Worm (Caenorhabditis elegans) whole organism, L1 larva: ENCODE measurements around the gene Y41D4A.1.
A peak's percentile ranks its signal among the peaks of the same experiment; 100 is the strongest.

Experiments
- C16A3.4 ChIP-seq: fragments of 150-350 bp; optimal IDR thresholded peaks from 2 replicates; lab custom pipeline; 2014; ENCODE audit warnings: missing biosample characterization, missing genetic modification characterization
- F16B12.6 ChIP-seq: fragments of 150-350 bp; optimal IDR thresholded peaks from 2 replicates; lab custom pipeline; 2014; ENCODE audit warnings: missing biosample characterization, missing genetic modification characterization
- Y116A8C.19 ChIP-seq: sonication (generic microtip); optimal IDR thresholded peaks from 2 replicates; lab custom pipeline; 2016; ENCODE audit warnings: missing compliant biosample characterization, missing genetic modification characterization, borderline replicate concordance
- aly-2 ChIP-seq: fragments of 150-350 bp; optimal IDR thresholded peaks from 2 replicates; lab custom pipeline; 2014; ENCODE audit warnings: missing biosample characterization, missing genetic modification characterization
- ama-1 ChIP-seq: fragments of 150-350 bp; optimal IDR thresholded peaks from 2 replicates; lab custom pipeline; 2014
- ceh-63 ChIP-seq: fragments of 200-800 bp; sonication (Bioruptor generic); optimal IDR thresholded peaks from 2 replicates; lab custom pipeline; 2018; ENCODE audit warnings: mild to moderate bottlenecking, missing genetic modification characterization, missing compliant biosample characterization
- ceh-8 ChIP-seq: fragments of 200-800 bp; sonication (Bioruptor generic); optimal IDR thresholded peaks from 2 replicates; lab custom pipeline; 2018; ENCODE audit warnings: mild to moderate bottlenecking, missing genetic modification characterization, moderate library complexity, missing compliant biosample characterization
- ceh-90 ChIP-seq: sonication (generic microtip); optimal IDR thresholded peaks from 2 replicates; lab custom pipeline; 2016; ENCODE audit warnings: missing genetic modification characterization, missing compliant biosample characterization
- ces-1 ChIP-seq: fragments of 150-350 bp; optimal IDR thresholded peaks from 2 replicates; lab custom pipeline; 2014; ENCODE audit warnings: missing biosample characterization, missing genetic modification reagents, missing genetic modification characterization
- efl-3 ChIP-seq: fragments of 200-800 bp; sonication (Bioruptor generic); optimal IDR thresholded peaks from 2 replicates; lab custom pipeline; 2018; ENCODE audit warnings: mild to moderate bottlenecking, missing genetic modification characterization, missing compliant biosample characterization
- egl-13 ChIP-seq: sonication (generic microtip); optimal IDR thresholded peaks from 2 replicates; lab custom pipeline; 2016; ENCODE audit warnings: missing genotype, missing genetic modification reagents, missing genetic modification characterization, missing compliant biosample characterization
- elt-3 ChIP-seq, 6 experiments: fragments of 150-350 bp in 1 of 6; sonication (generic microtip); optimal IDR thresholded peaks; 2 replicates each; lab custom pipeline; 2017 to 2018; ENCODE audit warnings: missing biosample characterization in 6 of 6, missing genetic modification characterization in 6 of 6, inconsistent platforms in 1 of 6
- ets-5 ChIP-seq: fragments of 200-800 bp; sonication (Bioruptor generic); IDR thresholded peaks from 2 replicates; pipeline ENCODE4 v1.3.6; 2022; ENCODE audit warnings: missing genetic modification characterization, missing compliant biosample characterization
- fkh-10 ChIP-seq: sonication (generic microtip); optimal IDR thresholded peaks from 2 replicates; lab custom pipeline; 2017; ENCODE audit warnings: missing biosample characterization, missing genetic modification reagents, missing genetic modification characterization
- fkh-4 ChIP-seq: sonication (generic microtip); optimal IDR thresholded peaks from 2 replicates; lab custom pipeline; 2016; ENCODE audit warnings: missing compliant biosample characterization, missing genetic modification characterization, borderline replicate concordance
- fkh-8 ChIP-seq: sonication (generic microtip); optimal IDR thresholded peaks from 2 replicates; lab custom pipeline; 2016; ENCODE audit warnings: mild to moderate bottlenecking, missing genetic modification characterization, missing compliant biosample characterization
- fos-1 ChIP-seq: fragments of 150-350 bp; optimal IDR thresholded peaks from 2 replicates; lab custom pipeline; 2014; ENCODE audit warnings: missing biosample characterization, missing genetic modification characterization
- grh-1 ChIP-seq: fragments of 200-800 bp; sonication (Bioruptor generic); IDR thresholded peaks from 2 replicates; pipeline ENCODE4 v1.3.6; 2022; ENCODE audit warnings: missing genetic modification reagents, missing genetic modification characterization, missing compliant biosample characterization
- isw-1 ChIP-seq: fragments of 200-800 bp; sonication (Bioruptor generic); IDR thresholded peaks from 2 replicates; pipeline ENCODE4 v1.3.6; 2022; ENCODE audit warnings: missing genetic modification characterization, missing compliant biosample characterization
- lin-13 ChIP-seq: fragments of 150-350 bp; optimal IDR thresholded peaks from 2 replicates; lab custom pipeline; 2014; ENCODE audit warnings: missing biosample characterization, missing genetic modification reagents, missing genetic modification characterization
- lin-35 ChIP-seq, 2 experiments: fragments of 150-350 bp; optimal IDR thresholded peaks; 2 replicates each; lab custom pipeline; 2014; ENCODE audit warnings: missing biosample characterization in 2 of 2, missing genetic modification characterization in 2 of 2, missing genetic modification reagents in 2 of 2
- lin-39 ChIP-seq: fragments of 150-350 bp; optimal IDR thresholded peaks from 2 replicates; lab custom pipeline; 2014; ENCODE audit warnings: missing biosample characterization, missing genetic modification reagents, missing genetic modification characterization
- lir-3 ChIP-seq: sonication (generic microtip); optimal IDR thresholded peaks from 2 replicates; lab custom pipeline; 2016; ENCODE audit warnings: mild to moderate bottlenecking, missing genetic modification characterization, moderate library complexity, missing compliant biosample characterization; ENCODE audit not compliant: poor library complexity
- mab-9 ChIP-seq: fragments of 200-800 bp; sonication (Bioruptor generic); IDR thresholded peaks from 2 replicates; pipeline ENCODE4 v1.3.6; 2022; ENCODE audit warnings: missing genetic modification reagents, missing genetic modification characterization, missing compliant biosample characterization
- mdl-1 ChIP-seq, 2 experiments: fragments of 150-350 bp; optimal IDR thresholded peaks; 2 replicates each; lab custom pipeline; 2014 to 2017; ENCODE audit warnings: missing biosample characterization in 2 of 2, missing genetic modification characterization in 2 of 2, inconsistent platforms in 1 of 2
- nhr-237 ChIP-seq: fragments of 150-350 bp; optimal IDR thresholded peaks from 2 replicates; lab custom pipeline; 2014; ENCODE audit warnings: missing biosample characterization, missing genetic modification characterization
- nhr-47 ChIP-seq: sonication (generic microtip); optimal IDR thresholded peaks from 2 replicates; lab custom pipeline; 2016; ENCODE audit warnings: mild to moderate bottlenecking, missing genetic modification characterization, moderate library complexity, missing compliant biosample characterization
- nhr-76 ChIP-seq: sonication (generic microtip); optimal IDR thresholded peaks from 2 replicates; lab custom pipeline; 2017; ENCODE audit warnings: missing biosample characterization, missing genetic modification characterization
- nhr-85 ChIP-seq: sonication (generic microtip); peaks from one replicate; lab custom pipeline; 2016; ENCODE audit warnings: missing genetic modification characterization, inconsistent platforms, missing compliant biosample characterization
- pag-3 ChIP-seq: sonication (generic microtip); optimal IDR thresholded peaks from 2 replicates; lab custom pipeline; 2017; ENCODE audit warnings: missing genetic modification characterization, mild to moderate bottlenecking, missing compliant biosample characterization, antibody characterized with exemption, borderline replicate concordance; ENCODE audit not compliant: insufficient read depth
- pax-3 ChIP-seq: fragments of 200-800 bp; sonication (Bioruptor generic); optimal IDR thresholded peaks from 2 replicates; lab custom pipeline; 2018; ENCODE audit warnings: mild to moderate bottlenecking, missing genetic modification characterization, moderate library complexity, missing compliant biosample characterization
- skn-1 ChIP-seq: fragments of 150-350 bp; optimal IDR thresholded peaks from 2 replicates; lab custom pipeline; 2014; ENCODE audit warnings: missing biosample characterization, missing genetic modification characterization
- snpc-4 ChIP-seq: fragments of 150-350 bp; optimal IDR thresholded peaks from 2 replicates; lab custom pipeline; 2014; ENCODE audit warnings: missing biosample characterization, missing genetic modification characterization
- sup-37 ChIP-seq: fragments of 200-800 bp; sonication (Bioruptor generic); optimal IDR thresholded peaks from 2 replicates; lab custom pipeline; 2018; ENCODE audit warnings: mild to moderate bottlenecking, missing genetic modification characterization, missing compliant biosample characterization
- tbx-2 ChIP-seq: sonication (generic microtip); optimal IDR thresholded peaks from 2 replicates; lab custom pipeline; 2016; ENCODE audit warnings: missing genetic modification characterization, missing compliant biosample characterization
- tlp-1 ChIP-seq: fragments of 150-350 bp; optimal IDR thresholded peaks from 2 replicates; lab custom pipeline; 2014; ENCODE audit warnings: missing biosample characterization, missing genetic modification characterization
- unc-62 ChIP-seq: fragments of 150-350 bp; optimal IDR thresholded peaks from 2 replicates; lab custom pipeline; 2014; ENCODE audit warnings: missing biosample characterization, missing genetic modification reagents, missing genetic modification characterization
- unc-98 ChIP-seq: fragments of 200-800 bp; sonication (Bioruptor generic); IDR thresholded peaks from 2 replicates; pipeline ENCODE4 v1.3.6; 2022; ENCODE audit warnings: missing genetic modification characterization, missing compliant biosample characterization
- xbp-1 ChIP-seq: sonication (generic microtip); optimal IDR thresholded peaks from 2 replicates; lab custom pipeline; 2016; ENCODE audit warnings: missing genetic modification characterization, missing compliant biosample characterization
- zip-4 ChIP-seq: fragments of 200-800 bp; sonication (Bioruptor generic); optimal IDR thresholded peaks from 2 replicates; lab custom pipeline; 2018; ENCODE audit warnings: mild to moderate bottlenecking, missing genetic modification characterization, moderate library complexity, missing compliant biosample characterization
- ztf-11 ChIP-seq, 2 experiments: sonication (generic microtip); optimal IDR thresholded peaks; 2 replicates each; lab custom pipeline; 2016 to 2017; ENCODE audit warnings: missing genetic modification characterization in 2 of 2, missing biosample characterization in 1 of 2, missing compliant biosample characterization in 1 of 2
- ztf-4 ChIP-seq: fragments of 150-350 bp; optimal IDR thresholded peaks from 2 replicates; lab custom pipeline; 2014; ENCODE audit warnings: missing biosample characterization, missing genetic modification characterization

Y41D4A.1 gene

ce11 chrIV:1768288-1768687 lies 3.7 kb upstream of the Y41D4A.1 start, which contains the start of gene col-108:
col-108 (plus strand) TSS chrIV:1768588.
- no peak for TF ChIP-seq pag-3 (tag; lab: Kevin White, UChicago)
- TF ChIP-seq pax-3 (tag; lab: Kevin White, UChicago), result no peak
- TF ChIP-seq ceh-63, result no peak
- TF ChIP-seq F16B12.6 (tag; lab: Kevin White, UChicago), result no peak
- no peak for TF ChIP-seq zip-4 (GFP tag; lab: Kevin White, UChicago)
- TF ChIP-seq mab-9 (GFP tag; lab: Robert Waterston, UW), result no peak
- no peak for TF ChIP-seq fkh-10
- TF ChIP-seq xbp-1 (tag; lab: Kevin White, UChicago), result no peak
- TF ChIP-seq isw-1 (GFP tag; lab: Robert Waterston, UW), result no peak
- TF ChIP-seq egl-13 (tag; lab: Kevin White, UChicago), result no peak
- no peak for TF ChIP-seq efl-3 (GFP tag; lab: Kevin White, UChicago)
- no peak for TF ChIP-seq Y116A8C.19 (tag; lab: Kevin White, UChicago)
- TF ChIP-seq fkh-8 (tag; lab: Kevin White, UChicago), result no peak
- TF ChIP-seq nhr-47 (tag; lab: Kevin White, UChicago), result no peak
- no peak for TF ChIP-seq sup-37 (GFP tag; lab: Kevin White, UChicago)

- TF ChIP-seq aly-2, result no peak
- no peak for TF ChIP-seq lin-35 (GFP tag; optimal IDR thresholded peaks at IDR 0.05; lab: Kevin White, UChicago)
- TF ChIP-seq unc-62 (GFP tag; lab: Kevin White, UChicago), result no peak
- TF ChIP-seq ces-1 (GFP tag; lab: Kevin White, UChicago), result no peak
- TF ChIP-seq ets-5 (GFP tag; lab: Robert Waterston, UW), result 0 out of 2 replicates have a peak, but pooled peaks have one; percentile 41
- peak; percentile 71 for TF ChIP-seq ceh-8 (GFP tag; lab: Kevin White, UChicago)
- no peak for TF ChIP-seq elt-3 (tag; optimal IDR thresholded peaks at IDR 0.05; lab: Kevin White, UChicago)
- no peak for TF ChIP-seq unc-98 (GFP tag; lab: Robert Waterston, UW)
- no peak for TF ChIP-seq fkh-4 (tag; lab: Kevin White, UChicago)
- no peak for TF ChIP-seq lin-13
- TF ChIP-seq mdl-1 (tag; optimal IDR thresholded peaks at IDR 0.05; lab: Kevin White, UChicago), result no peak
- no peak for TF ChIP-seq ceh-90 (tag; lab: Kevin White, UChicago)
- TF ChIP-seq ztf-4, result no peak
- TF ChIP-seq lir-3 (tag; lab: Kevin White, UChicago), result no peak
- no peak for TF ChIP-seq snpc-4
- no peak for TF ChIP-seq nhr-76 (tag; lab: Kevin White, UChicago)
- TF ChIP-seq fkh-8 (tag; lab: Kevin White, UChicago), result no peak
- no peak for TF ChIP-seq egl-13 (tag; lab: Kevin White, UChicago)
Observed at ce11 chrIV:1769074-1769473, 2.9 kb upstream of the Y41D4A.1 start.

- TF ChIP-seq fkh-8 (tag; lab: Kevin White, UChicago), result no peak
Observed at ce11 chrIV:1781559-1781958, 9.6 kb downstream of the Y41D4A.1 start, which contains the start of gene frpr-19. frpr-19 (minus strand) TSS chrIV:1781659.

- TF ChIP-seq tlp-1 (tag; lab: Kevin White, UChicago), result no peak
- TF ChIP-seq C16A3.4 (tag; lab: Kevin White, UChicago), result no peak
- no peak for TF ChIP-seq ama-1
- no peak for TF ChIP-seq tbx-2 (tag; lab: Kevin White, UChicago)
- TF ChIP-seq ceh-63, result no peak
- no peak for TF ChIP-seq nhr-85 (tag; lab: Kevin White, UChicago)
- no peak for TF ChIP-seq nhr-237
- TF ChIP-seq ztf-11 (tag; optimal IDR thresholded peaks at IDR 0.05; lab: Kevin White, UChicago), result no peak
- TF ChIP-seq skn-1 (tag; lab: Kevin White, UChicago), result no peak
- no peak for TF ChIP-seq fos-1 (tag; lab: Kevin White, UChicago)
- no peak for TF ChIP-seq aly-2
- no peak for TF ChIP-seq grh-1 (GFP tag; lab: Robert Waterston, UW)
- TF ChIP-seq fkh-10, result no peak
- no peak for TF ChIP-seq Y116A8C.19 (tag; lab: Kevin White, UChicago)
- TF ChIP-seq lin-39 (tag; lab: Kevin White, UChicago), result no peak
- no peak for TF ChIP-seq unc-98 (GFP tag; lab: Robert Waterston, UW)
- TF ChIP-seq isw-1 (GFP tag; lab: Robert Waterston, UW), result no peak
Observed at ce11 chrIV:1785156-1785555, 13.2 kb downstream of the Y41D4A.1 start.
